Worm (Caenorhabditis elegans): ENCODE measurements around the gene W02D7.5.

- TF ChIP-seq dao-5 (tag; optimal IDR thresholded peaks at IDR 0.05) = no peak
- no peak for TF ChIP-seq him-1 (tag; optimal IDR thresholded peaks at IDR 0.05)
- TF ChIP-seq W03F9.2 (tag; optimal IDR thresholded peaks at IDR 0.05) = no peak
These were observed 35.6 kb downstream of the W02D7.5 start, which contains the start of gene C16D9.8 for ce11 chrV:8263466-8263865.

Measured in whole organism, L4/young adult.